Worm (Caenorhabditis elegans): ENCODE results near the gene Y57G11B.3.
A peak's percentile ranks its signal among the peaks of the same experiment; 100 is the strongest.

Gene Y57G11B.3

DNA sequence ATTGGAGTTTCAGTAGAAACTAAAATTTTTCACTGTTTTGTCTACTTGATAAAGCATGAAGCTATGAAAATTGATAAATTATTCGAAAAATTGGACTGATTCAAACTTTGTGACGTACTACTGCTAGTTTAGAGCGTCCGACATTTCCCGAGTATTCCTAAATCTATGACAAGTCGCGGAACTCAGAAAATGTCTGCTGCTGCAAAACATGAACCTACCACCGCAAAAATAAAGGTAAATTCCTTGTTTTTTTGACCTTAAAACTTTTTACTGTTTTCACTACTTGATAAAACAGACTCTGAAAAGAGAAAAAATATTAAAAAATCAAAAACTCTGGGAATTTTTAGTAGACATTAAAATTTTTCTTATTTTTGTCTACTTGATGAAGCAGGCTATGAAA is 12.6 kb upstream of the Y57G11B.3 start:
- TF ChIP-seq unc-120 (tag; optimal IDR thresholded peaks at IDR 0.05; ENCODE audit: poor library complexity, severe bottlenecking), result no peak
- no peak for TF ChIP-seq sem-2 (GFP tag; optimal IDR thresholded peaks at IDR 0.05)
- no peak for TF ChIP-seq nhr-28 (tag; optimal IDR thresholded peaks at IDR 0.05)
- no peak for TF ChIP-seq zip-8 (tag; optimal IDR thresholded peaks at IDR 0.05)
- TF ChIP-seq unc-39 (tag; optimal IDR thresholded peaks at IDR 0.05), result no peak
- TF ChIP-seq hlh-1 (tag; optimal IDR thresholded peaks at IDR 0.05), result no peak
- no peak for TF ChIP-seq lsy-2 (tag; optimal IDR thresholded peaks at IDR 0.05)
- TF ChIP-seq cnd-1 (tag; optimal IDR thresholded peaks at IDR 0.05), result no peak
- no peak for TF ChIP-seq nhr-2 (tag; optimal IDR thresholded peaks at IDR 0.05)
- no peak for TF ChIP-seq ces-1 (GFP tag; optimal IDR thresholded peaks at IDR 0.05)
- TF ChIP-seq sptf-1 (tag; optimal IDR thresholded peaks at IDR 0.05), result no peak
- TF ChIP-seq tbx-8 (GFP tag; optimal IDR thresholded peaks at IDR 0.05), result no peak
- no peak for TF ChIP-seq elt-1 (tag; optimal IDR thresholded peaks at IDR 0.05; ENCODE audit: borderline replicate concordance, insufficient read depth)
- TF ChIP-seq ceh-39 (tag; optimal IDR thresholded peaks at IDR 0.05), result no peak
- no peak for TF ChIP-seq unc-62 (GFP tag; optimal IDR thresholded peaks at IDR 0.05)
- no peak for TF ChIP-seq drap-1 (GFP tag; optimal IDR thresholded peaks at IDR 0.05)

DNA sequence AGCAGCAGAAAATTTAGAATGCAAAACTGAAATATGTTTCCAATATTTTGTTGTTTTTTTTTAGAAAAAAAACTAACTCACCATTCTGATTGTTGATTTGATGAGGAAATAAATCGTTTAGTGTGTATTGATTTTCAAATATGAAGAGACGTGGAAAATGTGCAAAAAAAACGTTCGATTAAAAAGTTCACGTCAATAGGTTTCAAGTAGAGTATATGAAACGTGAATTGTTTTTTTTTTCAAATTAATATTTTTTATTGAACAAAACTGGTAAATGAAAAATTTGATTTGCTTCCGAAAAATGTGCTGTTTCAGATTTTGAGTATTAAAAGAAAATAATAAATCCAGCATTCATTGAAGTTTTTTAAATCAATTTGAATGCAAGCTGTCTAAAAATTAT is 6.8 kb upstream of the Y57G11B.3 start, which contains the start of gene irld-18:
Gene irld-18 (minus strand): TSS at position 101 of the 400 bp plus-strand sequence.
- TF ChIP-seq sem-2 (GFP tag; optimal IDR thresholded peaks at IDR 0.05), result no peak
- no peak for TF ChIP-seq zip-8 (tag; optimal IDR thresholded peaks at IDR 0.05)
- no peak for TF ChIP-seq nhr-2 (tag; optimal IDR thresholded peaks at IDR 0.05)
- TF ChIP-seq elt-3 (tag; optimal IDR thresholded peaks at IDR 0.05), result no peak
- no peak for TF ChIP-seq mab-5 (tag; optimal IDR thresholded peaks at IDR 0.05)
- no peak for TF ChIP-seq mls-2 (tag; optimal IDR thresholded peaks at IDR 0.05)
- TF ChIP-seq ceh-43 (GFP tag; optimal IDR thresholded peaks at IDR 0.05), result no peak

ce11 chrIV:14578650-14579193 is 4.5 kb upstream of the Y57G11B.3 start, which contains the start of gene Y57G11B.8:
Gene Y57G11B.8, minus strand, starts transcription at chrIV:14578700.
- TF ChIP-seq nhr-12 (tag; optimal IDR thresholded peaks at IDR 0.05) (no peak), ces-1 (GFP tag; optimal IDR thresholded peaks at IDR 0.05) (no peak), lin-32 (GFP tag; optimal IDR thresholded peaks at IDR 0.05) (no peak), sem-2 (GFP tag; optimal IDR thresholded peaks at IDR 0.05) (no peak), M03D4.4 (tag; optimal IDR thresholded peaks at IDR 0.05) (no peak), ceh-39 (tag; optimal IDR thresholded peaks at IDR 0.05) (no peak), mls-2 (tag; optimal IDR thresholded peaks at IDR 0.05) (no peak), bed-3 (GFP tag; optimal IDR thresholded peaks at IDR 0.05) (no peak), cnd-1 (tag; optimal IDR thresholded peaks at IDR 0.05) (no peak), ham-2 (GFP tag; optimal IDR thresholded peaks at IDR 0.05) (no peak), ceh-83 (GFP tag; optimal IDR thresholded peaks at IDR 0.05) (no peak), sptf-1 (tag; optimal IDR thresholded peaks at IDR 0.05) (no peak), nhr-28 (tag; optimal IDR thresholded peaks at IDR 0.05) (no peak), pha-4 (tag; optimal IDR thresholded peaks at IDR 0.05) (no peak), nhr-2 (tag; optimal IDR thresholded peaks at IDR 0.05) (no peak)

ce11 chrIV:14576471-14576870 is 2.3 kb upstream of the Y57G11B.3 start:
- no peak for TF ChIP-seq mep-1 (tag; optimal IDR thresholded peaks at IDR 0.05)
- TF ChIP-seq flh-1 (GFP tag; optimal IDR thresholded peaks at IDR 0.05), result peak; percentile 16
- TF ChIP-seq unc-120 (tag; optimal IDR thresholded peaks at IDR 0.05; ENCODE audit: poor library complexity, severe bottlenecking), result no peak
- peak; percentile 22 for TF ChIP-seq bed-3 (GFP tag; optimal IDR thresholded peaks at IDR 0.05)
- TF ChIP-seq unc-62 (GFP tag; optimal IDR thresholded peaks at IDR 0.05), result no peak
- TF ChIP-seq ham-2 (GFP tag; optimal IDR thresholded peaks at IDR 0.05), result peak; percentile 71
- no peak for TF ChIP-seq mls-2 (tag; optimal IDR thresholded peaks at IDR 0.05)
- peak; percentile 63 for TF ChIP-seq M03D4.4 (tag; optimal IDR thresholded peaks at IDR 0.05)
- peak; percentile 81 for TF ChIP-seq ceh-83 (GFP tag; optimal IDR thresholded peaks at IDR 0.05)
- TF ChIP-seq cnd-1 (tag; optimal IDR thresholded peaks at IDR 0.05), result peak; percentile 71

DNA sequence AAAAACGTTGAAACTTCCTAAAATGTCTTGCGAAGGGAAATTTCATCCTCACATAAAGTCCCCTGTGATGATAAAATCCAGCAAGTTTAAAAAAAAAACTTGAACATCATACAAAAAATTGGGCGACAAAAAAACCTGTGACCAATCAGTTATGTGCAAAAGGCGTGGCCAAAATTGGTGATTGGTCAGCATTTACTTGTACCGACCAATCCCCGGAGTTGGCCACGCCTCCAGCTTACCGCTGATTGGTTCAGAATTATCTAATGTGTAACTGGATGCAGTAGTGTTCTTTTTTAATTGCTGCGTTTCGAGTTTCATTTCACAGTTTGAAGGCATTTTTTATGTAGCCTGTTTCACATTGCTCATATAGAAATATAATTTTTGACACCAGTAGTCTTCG is 1.1 kb downstream of the Y57G11B.3 start:
- no peak for TF ChIP-seq unc-62 (GFP tag; optimal IDR thresholded peaks at IDR 0.05)
- TF ChIP-seq drap-1 (GFP tag; optimal IDR thresholded peaks at IDR 0.05), result no peak
- TF ChIP-seq ceh-83 (GFP tag; optimal IDR thresholded peaks at IDR 0.05), result no peak
- TF ChIP-seq ceh-39 (tag; optimal IDR thresholded peaks at IDR 0.05), result no peak
- no peak for TF ChIP-seq unc-39 (tag; optimal IDR thresholded peaks at IDR 0.05)
- no peak for TF ChIP-seq mab-5 (tag; optimal IDR thresholded peaks at IDR 0.05)
- TF ChIP-seq nhr-2 (tag; optimal IDR thresholded peaks at IDR 0.05), result no peak
- TF ChIP-seq sptf-1 (tag; optimal IDR thresholded peaks at IDR 0.05), result no peak
- TF ChIP-seq bed-3 (GFP tag; optimal IDR thresholded peaks at IDR 0.05), result no peak
- no peak for TF ChIP-seq tbx-8 (GFP tag; optimal IDR thresholded peaks at IDR 0.05)
- TF ChIP-seq M03D4.4 (tag; optimal IDR thresholded peaks at IDR 0.05), result no peak
- no peak for TF ChIP-seq elt-3 (tag; optimal IDR thresholded peaks at IDR 0.05)
